Worm (Caenorhabditis elegans) whole organism, young adult: ENCODE data around the gene cft-1.

Experiments used
- B0261.1 ChIP-seq: sonication (generic microtip); optimal IDR thresholded peaks from 2 replicates; lab custom pipeline; 2016; ENCODE audit warnings: mild to moderate bottlenecking, missing genetic modification characterization, moderate library complexity, missing compliant biosample characterization
- B0336.3 ChIP-seq: fragments of 200-800 bp; sonication (Bioruptor generic); IDR thresholded peaks from 2 replicates; pipeline ENCODE4 v1.3.6; 2022; ENCODE audit warnings: missing genetic modification characterization, missing compliant biosample characterization
- F23B12.7 ChIP-seq: sonication (generic microtip); optimal IDR thresholded peaks from 2 replicates; lab custom pipeline; 2017; ENCODE audit warnings: missing genetic modification characterization, mild to moderate bottlenecking, missing compliant biosample characterization, antibody characterized with exemption, moderate library complexity; ENCODE audit not compliant: insufficient read depth
- F33H1.4 ChIP-seq: fragments of 200-800 bp; sonication (Bioruptor generic); IDR thresholded peaks from 2 replicates; pipeline ENCODE4 v1.3.6; 2022; ENCODE audit warnings: missing genetic modification reagents, missing genetic modification characterization, missing compliant biosample characterization
- F49E8.2 ChIP-seq: sonication (generic microtip); optimal IDR thresholded peaks from 3 replicates; lab custom pipeline; 2017; ENCODE audit warnings: missing genetic modification characterization, mild to moderate bottlenecking, missing compliant biosample characterization, antibody characterized with exemption, moderate library complexity; ENCODE audit not compliant: insufficient read depth
- K12H6.12 ChIP-seq: fragments of 200-800 bp; sonication (Bioruptor generic); optimal IDR thresholded peaks from 2 replicates; lab custom pipeline; 2018; ENCODE audit warnings: mild to moderate bottlenecking, missing genetic modification characterization, missing compliant biosample characterization
- T26A5.8 ChIP-seq: sonication (generic microtip); optimal IDR thresholded peaks from 2 replicates; lab custom pipeline; 2016; ENCODE audit warnings: missing genetic modification characterization, missing compliant biosample characterization
- Y53G8AR.9 ChIP-seq: fragments of 200-800 bp; sonication (Bioruptor generic); conservative IDR thresholded peaks from 2 replicates; pipeline ENCODE4 v1.3.6; 2022; ENCODE audit warnings: missing genetic modification reagents, missing genetic modification characterization, missing compliant biosample characterization
- Y67H2A.10 ChIP-seq: fragments of 200-800 bp; sonication (Bioruptor generic); conservative IDR thresholded peaks from 2 replicates; pipeline ENCODE4 v1.3.6; 2022; ENCODE audit warnings: missing genetic modification reagents, missing genetic modification characterization, missing compliant biosample characterization
- ama-1 ChIP-seq, 3 experiments: fragments of 150-350 bp in 1 of 3; sonication (generic microtip) in 2 of 3; optimal IDR thresholded peaks; 2 replicates each; lab custom pipeline; 2014 to 2018; ENCODE audit warnings: missing biosample characterization in 2 of 3, missing genetic modification characterization in 2 of 3, missing genetic modification reagents in 2 of 3
- aptf-2 ChIP-seq: fragments of 200-800 bp; sonication (Bioruptor generic); conservative IDR thresholded peaks from 2 replicates; pipeline ENCODE4 v1.3.6; 2022; ENCODE audit warnings: missing genetic modification reagents, missing genetic modification characterization, missing compliant biosample characterization
- aptf-3 ChIP-seq: fragments of 200-800 bp; sonication (Bioruptor generic); IDR thresholded peaks from 2 replicates; pipeline ENCODE4 v1.3.6; 2022; ENCODE audit warnings: missing genetic modification characterization, missing compliant biosample characterization
- athp-1 ChIP-seq: sonication (generic microtip); optimal IDR thresholded peaks from 2 replicates; lab custom pipeline; 2017; ENCODE audit warnings: mild to moderate bottlenecking, missing genetic modification characterization, missing compliant biosample characterization
- attf-3 ChIP-seq: fragments of 200-800 bp; sonication (Bioruptor generic); conservative IDR thresholded peaks from 2 replicates; pipeline ENCODE4 v1.3.6; 2022; ENCODE audit warnings: missing genetic modification reagents, missing genetic modification characterization, missing compliant biosample characterization
- bed-1 ChIP-seq: fragments of 200-800 bp; sonication (Bioruptor generic); IDR thresholded peaks from 2 replicates; pipeline ENCODE4 v1.3.6; 2022; ENCODE audit warnings: missing genetic modification reagents, missing genetic modification characterization, missing compliant biosample characterization
- ccch-3 ChIP-seq: fragments of 200-800 bp; sonication (Bioruptor generic); optimal IDR thresholded peaks from 2 replicates; lab custom pipeline; 2018; ENCODE audit warnings: mild to moderate bottlenecking, missing genetic modification characterization, missing compliant biosample characterization
- cebp-2 ChIP-seq: fragments of 200-800 bp; sonication (Bioruptor generic); IDR thresholded peaks from 2 replicates; pipeline ENCODE4 v1.3.6; 2022; ENCODE audit warnings: missing genetic modification characterization, missing compliant biosample characterization
- ceh-100 ChIP-seq: fragments of 200-800 bp; sonication (Bioruptor generic); IDR thresholded peaks from 2 replicates; pipeline ENCODE4 v1.3.6; 2022; ENCODE audit warnings: missing genetic modification reagents, missing genetic modification characterization, missing compliant biosample characterization
- ceh-91 ChIP-seq: fragments of 200-800 bp; sonication (Bioruptor generic); IDR thresholded peaks from 2 replicates; pipeline ENCODE4 v1.3.6; 2022; ENCODE audit warnings: missing genetic modification reagents, missing genetic modification characterization, missing compliant biosample characterization
- chd-7 ChIP-seq: sonication (generic microtip); optimal IDR thresholded peaks from 2 replicates; lab custom pipeline; 2016; ENCODE audit warnings: mild to moderate bottlenecking, missing genetic modification characterization, moderate library complexity, missing compliant biosample characterization
- egl-44 ChIP-seq: fragments of 200-800 bp; sonication (Bioruptor generic); IDR thresholded peaks from 2 replicates; pipeline ENCODE4 v1.3.6; 2022; ENCODE audit warnings: missing genetic modification reagents, missing genetic modification characterization, missing compliant biosample characterization
- egrh-3 ChIP-seq: fragments of 200-800 bp; sonication (Bioruptor generic); IDR thresholded peaks from 2 replicates; pipeline ENCODE4 v1.3.6; 2022; ENCODE audit warnings: missing genetic modification reagents, missing genetic modification characterization, missing compliant biosample characterization
- gei-17 ChIP-seq: fragments of 200-800 bp; sonication (Bioruptor generic); optimal IDR thresholded peaks from 2 replicates; lab custom pipeline; 2018; ENCODE audit warnings: mild to moderate bottlenecking, missing genetic modification characterization, missing compliant biosample characterization
- hlh-12 ChIP-seq: sonication (generic microtip); optimal IDR thresholded peaks from 2 replicates; lab custom pipeline; 2016; ENCODE audit warnings: missing genetic modification characterization, missing compliant biosample characterization
- hlh-26 ChIP-seq: fragments of 200-800 bp; sonication (Bioruptor generic); conservative IDR thresholded peaks from 2 replicates; pipeline ENCODE4 v1.3.6; 2022; ENCODE audit warnings: missing genetic modification reagents, missing genetic modification characterization, missing compliant biosample characterization
- let-607 ChIP-seq, 2 experiments: fragments of 200-800 bp in 1 of 2; sonication (Bioruptor generic) in 1 of 2; sonication (generic microtip) in 1 of 2; optimal IDR thresholded peaks; 2 replicates each; lab custom pipeline; 2016 to 2018; ENCODE audit warnings: mild to moderate bottlenecking in 2 of 2, missing compliant biosample characterization in 2 of 2, missing genetic modification characterization in 2 of 2, moderate library complexity in 2 of 2, missing genotype in 1 of 2
- lin-26 ChIP-seq: fragments of 200-800 bp; sonication (Bioruptor generic); IDR thresholded peaks from 2 replicates; pipeline ENCODE4 v1.3.6; 2022; ENCODE audit warnings: missing genetic modification reagents, missing genetic modification characterization, missing compliant biosample characterization
- lsy-27 ChIP-seq: sonication (generic microtip); optimal IDR thresholded peaks from 2 replicates; lab custom pipeline; 2017; ENCODE audit warnings: missing genetic modification characterization, mild to moderate bottlenecking, missing compliant biosample characterization, antibody characterized with exemption, missing genotype, borderline replicate concordance; ENCODE audit not compliant: insufficient read depth
- madf-3 ChIP-seq: fragments of 200-800 bp; sonication (Bioruptor generic); IDR thresholded peaks from 2 replicates; pipeline ENCODE4 v1.3.6; 2022; ENCODE audit warnings: missing genetic modification reagents, missing genetic modification characterization, missing compliant biosample characterization
- madf-6 ChIP-seq: fragments of 200-800 bp; sonication (Bioruptor generic); IDR thresholded peaks from 2 replicates; pipeline ENCODE4 v1.3.6; 2022; ENCODE audit warnings: missing genetic modification reagents, missing genetic modification characterization, missing compliant biosample characterization
- madf-8 ChIP-seq: fragments of 200-800 bp; sonication (Bioruptor generic); conservative IDR thresholded peaks from 2 replicates; pipeline ENCODE4 v1.3.6; 2022; ENCODE audit warnings: missing genetic modification reagents, missing genetic modification characterization, missing compliant biosample characterization
- mel-28 ChIP-seq: sonication (generic microtip); optimal IDR thresholded peaks from 2 replicates; lab custom pipeline; 2016; ENCODE audit warnings: borderline replicate concordance, mild to moderate bottlenecking, missing genetic modification characterization, missing compliant biosample characterization
- mes-4 ChIP-seq: sonication (generic microtip); optimal IDR thresholded peaks from 2 replicates; lab custom pipeline; 2016; ENCODE audit warnings: missing genotype, missing genetic modification characterization, missing compliant biosample characterization
- rcor-1 ChIP-seq: fragments of 200-800 bp; sonication (Bioruptor generic); IDR thresholded peaks from 2 replicates; pipeline ENCODE4 v1.3.6; 2022; ENCODE audit warnings: missing genetic modification reagents, missing genetic modification characterization, missing compliant biosample characterization
- rec-8 ChIP-seq, 2 experiments: sonication (generic microtip); optimal IDR thresholded peaks; 2 replicates each; lab custom pipeline; 2016; ENCODE audit warnings: mild to moderate bottlenecking in 2 of 2, missing genetic modification characterization in 2 of 2, missing genetic modification reagents in 2 of 2, missing genotype in 2 of 2, missing biosample characterization in 1 of 2, missing compliant biosample characterization in 1 of 2, moderate library complexity in 1 of 2
- repo-1 ChIP-seq: sonication (generic microtip); optimal IDR thresholded peaks from 2 replicates; lab custom pipeline; 2017; ENCODE audit warnings: mild to moderate bottlenecking, missing genetic modification characterization, missing compliant biosample characterization
- rpc-1 ChIP-seq, 2 experiments: fragments of 150-350 bp in 1 of 2; sonication (generic microtip) in 1 of 2; optimal IDR thresholded peaks; 2 replicates each; lab custom pipeline; 2014 to 2018; ENCODE audit warnings: missing biosample characterization in 1 of 2, missing genetic modification characterization in 1 of 2, missing genetic modification reagents in 1 of 2, missing genotype in 1 of 2
- snpc-1.1 ChIP-seq: sonication (generic microtip); optimal IDR thresholded peaks from 2 replicates; lab custom pipeline; 2017; ENCODE audit warnings: missing genetic modification characterization, mild to moderate bottlenecking, missing compliant biosample characterization, antibody characterized with exemption, moderate library complexity, missing genotype, missing genetic modification reagents; ENCODE audit not compliant: insufficient read depth
- snpc-4 ChIP-seq, 5 experiments: fragments of 150-350 bp in 1 of 5; sonication (generic microtip) in 4 of 5; optimal IDR thresholded peaks; 2 replicates each; lab custom pipeline; 2014 to 2018; ENCODE audit warnings: missing genetic modification characterization in 5 of 5, missing biosample characterization in 3 of 5, antibody characterized with exemption in 2 of 5, mild to moderate bottlenecking in 2 of 5, missing compliant biosample characterization in 2 of 5, missing genotype in 2 of 5, moderate library complexity in 2 of 5, missing genetic modification reagents in 1 of 5
- tlf-1 ChIP-seq: fragments of 200-800 bp; sonication (Bioruptor generic); optimal IDR thresholded peaks from 2 replicates; lab custom pipeline; 2018; ENCODE audit warnings: mild to moderate bottlenecking, missing genetic modification characterization, missing compliant biosample characterization
- unc-62 ChIP-seq: fragments of 150-350 bp; optimal IDR thresholded peaks from 2 replicates; lab custom pipeline; 2014; ENCODE audit warnings: missing biosample characterization, missing genetic modification reagents, missing genetic modification characterization
- xnd-1 ChIP-seq: sonication (generic microtip); optimal IDR thresholded peaks from 2 replicates; lab custom pipeline; 2016; ENCODE audit warnings: missing genotype, missing genetic modification reagents, missing genetic modification characterization, missing compliant biosample characterization
- ztf-3 ChIP-seq: fragments of 200-800 bp; sonication (Bioruptor generic); optimal IDR thresholded peaks from 2 replicates; lab custom pipeline; 2018; ENCODE audit warnings: mild to moderate bottlenecking, missing genetic modification characterization, missing compliant biosample characterization

Gene cft-1

ce11 chrV:5592323-5592722, 53.7 kb downstream of the cft-1 start, which contains the start of gene vps-37 (continued):
- TF ChIP-seq egrh-3 (GFP tag; lab: Robert Waterston, UW) (no peak), rpc-1 (optimal IDR thresholded peaks at IDR 0.05; lab: Kevin White, UChicago) (no peak), rpc-1 (tag; optimal IDR thresholded peaks at IDR 0.05; lab: Kevin White, UChicago) (no peak), athp-1 (no peak), chd-7 (tag; lab: Kevin White, UChicago) (no peak), mel-28 (tag; lab: Kevin White, UChicago) (no peak), madf-8 (peak; percentile 50; the same call in 1 of the 2 replicates), gei-17 (GFP tag; lab: Kevin White, UChicago) (no peak), mes-4 (tag; lab: Kevin White, UChicago) (no peak), hlh-26 (GFP tag; lab: Robert Waterston, UW) (no peak), ztf-3 (GFP tag; lab: Kevin White, UChicago) (no peak), ama-1 (optimal IDR thresholded peaks at IDR 0.05; lab: Kevin White, UChicago) (no peak), ama-1 (GFP tag; optimal IDR thresholded peaks at IDR 0.05; lab: Kevin White, UChicago) (no peak), aptf-2 (GFP tag; lab: Robert Waterston, UW) (no peak), rcor-1 (peak; percentile 80; the same call in 1 of the 2 replicates), B0261.1 (tag; lab: Kevin White, UChicago) (no peak), egl-44 (GFP tag; lab: Robert Waterston, UW) (no peak), madf-3 (GFP tag; lab: Robert Waterston, UW) (no peak), xnd-1 (tag; lab: Kevin White, UChicago) (no peak), madf-6 (peak; percentile 83), unc-62 (GFP tag; lab: Kevin White, UChicago) (no peak), snpc-1.1 (tag; lab: Kevin White, UChicago) (peak; percentile 55), repo-1 (tag; lab: Kevin White, UChicago) (no peak), attf-3 (no peak), hlh-12 (tag; lab: Kevin White, UChicago) (no peak), ccch-3 (GFP tag; lab: Kevin White, UChicago) (no peak), bed-1 (GFP tag; lab: Robert Waterston, UW) (no peak), T26A5.8 (tag; lab: Kevin White, UChicago) (no peak), lsy-27 (tag; lab: Kevin White, UChicago) (no peak), F33H1.4 (peak; percentile 51; the same call in 1 of the 2 replicates), cebp-2 (GFP tag; lab: Robert Waterston, UW) (no peak), lin-26 (no peak), ceh-100 (no peak), aptf-3 (no peak), Y67H2A.10 (GFP tag; lab: Robert Waterston, UW) (no peak), K12H6.12 (tag; lab: Kevin White, UChicago) (no peak), Y53G8AR.9 (GFP tag; lab: Robert Waterston, UW) (no peak), let-607 (tag; optimal IDR thresholded peaks at IDR 0.05; lab: Kevin White, UChicago) (no peak), tlf-1 (GFP tag; lab: Kevin White, UChicago) (no peak), rec-8 (tag; optimal IDR thresholded peaks at IDR 0.05; lab: Kevin White, UChicago) (no peak), F23B12.7 (tag; lab: Kevin White, UChicago) (peak; percentile 11), ceh-91 (GFP tag; lab: Robert Waterston, UW) (peak; percentile 44; the same call in 1 of the 2 replicates), B0336.3 (GFP tag; lab: Robert Waterston, UW) (no peak), snpc-4 (GFP tag; optimal IDR thresholded peaks at IDR 0.05; lab: Kevin White, UChicago) (no peak), snpc-4 (tag; optimal IDR thresholded peaks at IDR 0.05; lab: Kevin White, UChicago) (peak in 3 of 4 experiments; percentile 33 to 55 (median 39)), F49E8.2 (tag; lab: Kevin White, UChicago) (no peak)
